Worm (Caenorhabditis elegans): ENCODE results near the gene ZC21.10.

DNA sequence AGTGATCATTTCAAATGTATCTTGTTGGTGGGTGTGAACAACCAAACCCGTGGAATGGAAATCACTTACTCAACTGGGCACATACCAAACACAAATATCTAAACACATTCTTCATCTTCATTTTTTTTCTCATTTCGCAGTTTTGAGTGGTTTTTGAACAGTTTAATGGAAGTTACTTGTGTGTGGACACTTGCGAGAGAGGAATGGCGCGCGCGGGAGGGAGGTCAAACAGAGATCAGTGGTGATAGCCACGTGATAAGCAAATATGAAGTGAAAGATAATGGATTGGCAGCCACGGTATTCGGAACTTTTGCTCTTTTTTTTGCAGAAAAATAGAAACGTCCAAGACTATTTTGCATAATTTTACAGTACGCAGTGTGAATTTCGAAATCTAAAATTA, 9.3 kb upstream of the ZC21.10 start:
- TF ChIP-seq let-607 (tag; optimal IDR thresholded peaks at IDR 0.05) (no peak), madf-3 (GFP tag; IDR thresholded peaks at IDR 0.05) (no peak), him-1 (tag; optimal IDR thresholded peaks at IDR 0.05) (no peak), F33H1.4 (GFP tag; IDR thresholded peaks at IDR 0.05) (no peak), somi-1 (GFP tag; optimal IDR thresholded peaks at IDR 0.05) (no peak), nfya-2 (GFP tag; IDR thresholded peaks at IDR 0.05) (no peak), ceh-40 (GFP tag; IDR thresholded peaks at IDR 0.05) (no peak), unc-130 (GFP tag; optimal IDR thresholded peaks at IDR 0.05) (no peak), ztf-26 (tag; optimal IDR thresholded peaks at IDR 0.05) (no peak), tlf-1 (GFP tag; optimal IDR thresholded peaks at IDR 0.05) (no peak), C17E4.6 (GFP tag; IDR thresholded peaks at IDR 0.05) (no peak), atf-7 (tag; optimal IDR thresholded peaks at IDR 0.05) (no peak)

Measured in whole organism, young adult.